Worm (Caenorhabditis elegans) whole organism, L4 larva: Measurements from ENCODE around the gene gex-2.

Experiments
- D1046.2 ChIP-seq: fragments of 200-800 bp; sonication (Bioruptor generic); IDR thresholded peaks from 2 replicates; pipeline ENCODE4 v1.3.6; 2022; ENCODE audit warnings: missing genetic modification characterization, missing compliant biosample characterization
- F37D6.2 ChIP-seq: sonication (generic microtip); optimal IDR thresholded peaks from 2 replicates; lab custom pipeline; 2016; ENCODE audit warnings: mild to moderate bottlenecking, missing genetic modification characterization, missing compliant biosample characterization
- R02D3.7 ChIP-seq: fragments of 150-350 bp; sonication (generic microtip); optimal IDR thresholded peaks from 3 replicates; lab custom pipeline; 2014; ENCODE audit warnings: missing biosample characterization, missing genetic modification characterization
- Y48G9A.11 ChIP-seq: fragments of 200-800 bp; sonication (Bioruptor generic); IDR thresholded peaks from 2 replicates; pipeline ENCODE4 v1.3.6; 2022; ENCODE audit warnings: missing genetic modification reagents, missing genetic modification characterization, missing compliant biosample characterization
- aha-1 ChIP-seq: fragments of 150-350 bp; peaks from one replicate; lab custom pipeline; 2014; ENCODE audit warnings: missing biosample characterization, missing genetic modification characterization
- aly-2 ChIP-seq: sonication (generic microtip); optimal IDR thresholded peaks from 2 replicates; lab custom pipeline; 2018; ENCODE audit warnings: missing biosample characterization, missing genetic modification characterization
- ceh-20 ChIP-seq: fragments of 200-800 bp; sonication (Bioruptor generic); IDR thresholded peaks from 2 replicates; pipeline ENCODE4 v1.3.6; 2022; ENCODE audit warnings: missing genetic modification reagents, missing genetic modification characterization, missing compliant biosample characterization
- ceh-62 ChIP-seq: sonication (generic microtip); optimal IDR thresholded peaks from 2 replicates; lab custom pipeline; 2017; ENCODE audit warnings: missing biosample characterization, missing genetic modification characterization
- daf-16 ChIP-seq, 3 experiments: sonication (generic microtip); optimal IDR thresholded peaks; 2 replicates each; lab custom pipeline; 2016 to 2017; ENCODE audit warnings: missing genetic modification characterization in 3 of 3, missing genetic modification reagents in 3 of 3, mild to moderate bottlenecking in 2 of 3, missing compliant biosample characterization in 2 of 3, missing biosample characterization in 1 of 3, moderate library complexity in 1 of 3
- daf-8 ChIP-seq: fragments of 200-800 bp; sonication (Bioruptor generic); IDR thresholded peaks from 2 replicates; pipeline ENCODE4 v1.3.6; 2022; ENCODE audit warnings: missing genetic modification characterization, missing compliant biosample characterization
- dmd-9 ChIP-seq: fragments of 200-800 bp; sonication (Bioruptor generic); IDR thresholded peaks from 2 replicates; pipeline ENCODE4 v1.3.6; 2022; ENCODE audit warnings: missing genetic modification reagents, missing genetic modification characterization, missing compliant biosample characterization
- dve-1 ChIP-seq: sonication (generic microtip); optimal IDR thresholded peaks from 2 replicates; lab custom pipeline; 2017; ENCODE audit warnings: antibody characterized with exemption, mild to moderate bottlenecking, missing genetic modification characterization, missing compliant biosample characterization; ENCODE audit not compliant: insufficient read depth
- egl-43 ChIP-seq: fragments of 200-800 bp; sonication (Bioruptor generic); IDR thresholded peaks from 2 replicates; pipeline ENCODE4 v1.3.6; 2022; ENCODE audit warnings: missing genetic modification reagents, missing genetic modification characterization, missing compliant biosample characterization
- fos-1 ChIP-seq: fragments of 150-350 bp; optimal IDR thresholded peaks from 2 replicates; lab custom pipeline; 2014; ENCODE audit warnings: missing biosample characterization, missing genetic modification characterization
- hlh-11 ChIP-seq: fragments of 200-800 bp; sonication (Bioruptor generic); optimal IDR thresholded peaks from 2 replicates; lab custom pipeline; 2018; ENCODE audit warnings: mild to moderate bottlenecking, missing genetic modification characterization, missing compliant biosample characterization
- hlh-30 ChIP-seq: sonication (generic microtip); optimal IDR thresholded peaks from 2 replicates; lab custom pipeline; 2017; ENCODE audit warnings: antibody characterized with exemption, mild to moderate bottlenecking, missing genetic modification characterization, missing compliant biosample characterization; ENCODE audit not compliant: insufficient read depth
- jun-1 ChIP-seq: fragments of 150-350 bp; optimal IDR thresholded peaks from 2 replicates; lab custom pipeline; 2014; ENCODE audit warnings: missing biosample characterization, missing genetic modification reagents, missing genetic modification characterization
- lim-7 ChIP-seq: fragments of 200-800 bp; sonication (Bioruptor generic); IDR thresholded peaks from 2 replicates; pipeline ENCODE4 v1.3.6; 2022; ENCODE audit warnings: missing genetic modification characterization, missing compliant biosample characterization
- lin-38 ChIP-seq: fragments of 200-800 bp; sonication (Bioruptor generic); IDR thresholded peaks from 2 replicates; pipeline ENCODE4 v1.3.6; 2022; ENCODE audit warnings: missing genetic modification reagents, missing genetic modification characterization, missing compliant biosample characterization
- lir-3 ChIP-seq: sonication (generic microtip); optimal IDR thresholded peaks from 2 replicates; lab custom pipeline; 2016; ENCODE audit warnings: mild to moderate bottlenecking, missing genetic modification characterization, missing compliant biosample characterization
- lsy-2 ChIP-seq, 2 experiments: fragments of 150-350 bp in 1 of 2; sonication (generic microtip) in 1 of 2; optimal IDR thresholded peaks; 2 replicates each; lab custom pipeline; 2014 to 2017; ENCODE audit warnings: missing biosample characterization in 2 of 2, missing genetic modification characterization in 2 of 2
- madf-5 ChIP-seq, 2 experiments: fragments of 200-800 bp; sonication (Bioruptor generic); IDR thresholded peaks; 2 replicates each; pipeline ENCODE4 v1.3.6; 2022; ENCODE audit warnings: missing compliant biosample characterization in 2 of 2, missing genetic modification characterization in 2 of 2
- madf-9 ChIP-seq: fragments of 200-800 bp; sonication (Bioruptor generic); conservative IDR thresholded peaks from 2 replicates; pipeline ENCODE4 v1.3.6; 2022; ENCODE audit warnings: missing genetic modification reagents, missing genetic modification characterization, missing compliant biosample characterization
- mdl-1 ChIP-seq, 2 experiments: fragments of 150-350 bp in 1 of 2; sonication (generic microtip) in 1 of 2; optimal IDR thresholded peaks; 2 replicates each; lab custom pipeline; 2014 to 2017; ENCODE audit warnings: missing biosample characterization in 2 of 2, missing genetic modification characterization in 2 of 2
- mdt-29 ChIP-seq: fragments of 200-800 bp; sonication (Bioruptor generic); IDR thresholded peaks from 2 replicates; pipeline ENCODE4 v1.3.6; 2022; ENCODE audit warnings: missing genetic modification reagents, missing genetic modification characterization, missing compliant biosample characterization
- nhr-41 ChIP-seq: fragments of 200-800 bp; sonication (Bioruptor generic); IDR thresholded peaks from 2 replicates; pipeline ENCODE4 v1.3.6; 2022; ENCODE audit warnings: missing genetic modification reagents, missing genetic modification characterization, missing compliant biosample characterization
- nhr-76 ChIP-seq: fragments of 150-350 bp; optimal IDR thresholded peaks from 2 replicates; lab custom pipeline; 2014; ENCODE audit warnings: missing biosample characterization, missing genetic modification characterization
- pha-4 ChIP-seq, 2 experiments: fragments of 150-350 bp in 1 of 2; fragments of 200-800 bp in 1 of 2; sonication (Bioruptor generic) in 1 of 2; IDR thresholded peaks in 1 of 2; optimal IDR thresholded peaks in 1 of 2; 2 replicates each; pipeline versions ENCODE4 v1.3.6 to Lab custom; 2014 to 2022; ENCODE audit warnings: missing genetic modification characterization in 2 of 2, missing genetic modification reagents in 2 of 2, missing biosample characterization in 1 of 2, missing compliant biosample characterization in 1 of 2
- php-3 ChIP-seq: fragments of 200-800 bp; sonication (Bioruptor generic); IDR thresholded peaks from 2 replicates; pipeline ENCODE4 v1.3.6; 2022; ENCODE audit warnings: missing genetic modification reagents, missing genetic modification characterization, missing compliant biosample characterization
- set-16 ChIP-seq: fragments of 200-800 bp; sonication (Bioruptor generic); IDR thresholded peaks from 2 replicates; pipeline ENCODE4 v1.3.6; 2022; ENCODE audit warnings: missing genetic modification reagents, missing genetic modification characterization, missing compliant biosample characterization
- spr-1 ChIP-seq: sonication (generic microtip); optimal IDR thresholded peaks from 2 replicates; lab custom pipeline; 2016; ENCODE audit warnings: mild to moderate bottlenecking, missing genetic modification characterization, missing compliant biosample characterization
- tra-1 ChIP-seq: fragments of 200-800 bp; sonication (Bioruptor generic); IDR thresholded peaks from 2 replicates; pipeline ENCODE4 v1.3.6; 2022; ENCODE audit warnings: missing genetic modification reagents, missing genetic modification characterization, missing compliant biosample characterization

gex-2 gene

DNA sequence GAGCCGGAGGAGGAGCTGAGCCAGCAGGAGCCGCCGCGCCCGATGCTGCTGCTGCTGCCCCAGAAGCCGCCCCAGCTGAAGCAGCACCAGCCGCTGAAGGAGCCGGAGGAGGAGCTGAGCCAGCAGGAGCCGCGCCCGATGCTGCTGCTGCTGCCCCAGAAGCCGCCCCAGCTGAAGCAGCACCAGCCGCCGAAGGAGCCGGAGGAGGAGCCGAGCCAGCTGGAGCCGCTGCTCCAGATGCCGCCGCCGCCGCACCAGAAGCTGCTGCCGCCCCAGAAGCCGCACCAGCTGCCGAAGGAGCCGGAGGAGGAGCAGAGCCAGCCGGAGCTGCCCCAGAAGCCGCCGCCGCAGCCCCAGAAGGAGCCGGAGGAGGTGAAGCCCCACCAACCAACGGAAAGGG is 32.9 kb downstream of the gex-2 start:
- TF ChIP-seq Y48G9A.11 (GFP tag; lab: Robert Waterston, UW) (0 out of 2 replicates have a peak, but pooled peaks have one; percentile 36), pha-4 (GFP tag; IDR thresholded peaks at IDR 0.05; lab: Robert Waterston, UW) (peak; percentile 99; the same call in 1 of the 2 replicates), pha-4 (tag; optimal IDR thresholded peaks at IDR 0.05; lab: Kevin White, UChicago) (no peak), spr-1 (tag; lab: Kevin White, UChicago) (no peak), jun-1 (tag; lab: Kevin White, UChicago) (no peak), set-16 (GFP tag; lab: Robert Waterston, UW) (peak; percentile 99), nhr-41 (GFP tag; lab: Robert Waterston, UW) (0 out of 2 replicates have a peak, but pooled peaks have one; percentile 28), egl-43 (GFP tag; lab: Robert Waterston, UW) (0 out of 2 replicates have a peak, but pooled peaks have one; percentile 47), dve-1 (tag; lab: Kevin White, UChicago) (no peak), R02D3.7 (no peak), ceh-62 (tag; lab: Kevin White, UChicago) (no peak)

DNA sequence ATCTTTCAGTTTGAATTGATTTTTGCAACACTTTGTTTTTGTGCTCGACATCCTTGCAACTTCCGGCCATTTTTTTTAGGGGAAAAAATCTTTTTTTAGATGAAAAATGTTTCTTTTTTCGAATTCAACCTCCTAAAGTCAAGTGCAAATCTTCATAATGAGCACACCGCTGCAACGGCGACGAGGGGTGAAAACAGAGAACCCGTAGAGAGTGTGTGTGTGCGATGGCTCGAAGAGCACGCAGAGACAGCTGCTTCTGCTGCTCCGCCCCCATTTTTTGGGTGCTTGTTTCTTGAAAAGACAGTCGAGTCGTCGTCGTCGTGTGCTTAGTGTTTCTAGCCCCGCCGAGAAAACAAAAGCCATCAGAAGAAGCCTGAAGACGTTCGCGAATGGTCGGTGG is 33.5 kb downstream of the gex-2 start, which contains the start of gene inx-18:
Gene inx-18, plus strand, starts transcription at position 301 of the 400 bp plus-strand sequence.
- no peak for TF ChIP-seq daf-8 (GFP tag; lab: Robert Waterston, UW)
- TF ChIP-seq D1046.2 (GFP tag; lab: Robert Waterston, UW): 0 out of 2 replicates have a peak, but pooled peaks have one; percentile 52
- peak; percentile 41 for TF ChIP-seq aha-1 (tag; lab: Kevin White, UChicago)
- no peak for TF ChIP-seq lim-7 (GFP tag; lab: Robert Waterston, UW)
- no peak for TF ChIP-seq spr-1 (tag; lab: Kevin White, UChicago)
- TF ChIP-seq lin-38: no peak
- TF ChIP-seq nhr-41 (GFP tag; lab: Robert Waterston, UW): no peak

- TF ChIP-seq php-3 (no peak), dmd-9 (GFP tag; lab: Robert Waterston, UW) (no peak), daf-16 (GFP tag; optimal IDR thresholded peaks at IDR 0.05; lab: Kevin White, UChicago) (peak in 1 of 2 experiments; percentile 20), daf-16 (tag; optimal IDR thresholded peaks at IDR 0.05; lab: Kevin White, UChicago) (no peak), hlh-30 (tag; lab: Kevin White, UChicago) (peak; percentile 20)
Measured at ce11 chrIV:607628-608027, 35.1 kb downstream of the gex-2 start.

- TF ChIP-seq aly-2: no peak
- TF ChIP-seq hlh-11 (tag; lab: Kevin White, UChicago): no peak
- TF ChIP-seq nhr-76 (tag; lab: Kevin White, UChicago): no peak
- no peak for TF ChIP-seq pha-4 (GFP tag; IDR thresholded peaks at IDR 0.05; lab: Robert Waterston, UW)
- no peak for TF ChIP-seq pha-4 (tag; optimal IDR thresholded peaks at IDR 0.05; lab: Kevin White, UChicago)
- TF ChIP-seq mdt-29 (GFP tag; lab: Robert Waterston, UW): no peak
- no peak for TF ChIP-seq lsy-2 (tag; optimal IDR thresholded peaks at IDR 0.05; lab: Kevin White, UChicago)
- no peak for TF ChIP-seq aha-1 (tag; lab: Kevin White, UChicago)
- TF ChIP-seq mdl-1 (tag; optimal IDR thresholded peaks at IDR 0.05; lab: Kevin White, UChicago): no peak
- TF ChIP-seq tra-1 (GFP tag; lab: Robert Waterston, UW): no peak
- no peak for TF ChIP-seq D1046.2 (GFP tag; lab: Robert Waterston, UW)
- no peak for TF ChIP-seq lir-3 (tag; lab: Kevin White, UChicago)
- no peak for TF ChIP-seq madf-9 (GFP tag; lab: Robert Waterston, UW)
- no peak for TF ChIP-seq ceh-20 (GFP tag; lab: Robert Waterston, UW)
- no peak for TF ChIP-seq daf-16 (GFP tag; optimal IDR thresholded peaks at IDR 0.05; lab: Kevin White, UChicago)
- no peak for TF ChIP-seq daf-16 (tag; optimal IDR thresholded peaks at IDR 0.05; lab: Kevin White, UChicago)
- no peak for TF ChIP-seq F37D6.2 (tag; lab: Kevin White, UChicago)
- TF ChIP-seq madf-5 (GFP tag; IDR thresholded peaks at IDR 0.05; lab: Robert Waterston, UW): no peak
- no peak for TF ChIP-seq fos-1 (tag; lab: Kevin White, UChicago)
- TF ChIP-seq php-3: no peak
Measured at ce11 chrIV:613155-613554, 40.6 kb downstream of the gex-2 start.
